Fruit fly (Drosophila melanogaster): Measurements from ENCODE around the gene Edg84A.
A peak's percentile ranks its signal among the peaks of the same experiment; 100 is the strongest.

Gene Edg84A

dm6 chr3R:6683135-6683534 is 1.1 kb upstream of the Edg84A start (continued):
- TF ChIP-seq CG31441 (GFP tag; IDR thresholded peaks at IDR 0.05) (no peak), CG10321 (GFP tag; IDR thresholded peaks at IDR 0.05) (peak; percentile 94), salm (tag; optimal IDR thresholded peaks at IDR 0.05) (no peak), D (optimal IDR thresholded peaks at IDR 0.05) (no peak), D (GFP tag; optimal IDR thresholded peaks at IDR 0.05) (no peak), NK7.1 (GFP tag; optimal IDR thresholded peaks at IDR 0.05) (no peak), Nf-YC (tag; optimal IDR thresholded peaks at IDR 0.05) (peak; percentile 98), seq (GFP tag; IDR thresholded peaks at IDR 0.05) (peak; percentile 52; the same call in 1 of the 2 replicates), psq (GFP tag; optimal IDR thresholded peaks at IDR 0.05) (no peak), CG4424 (GFP tag; optimal IDR thresholded peaks at IDR 0.05) (no peak), CG3407 (GFP tag; optimal IDR thresholded peaks at IDR 0.05) (no peak), CG15479 (GFP tag; optimal IDR thresholded peaks at IDR 0.05) (peak; percentile 69)

- peak; percentile 83; the same call in 2 of the 3 replicates for TF ChIP-seq CG2199 (GFP tag; IDR thresholded peaks at IDR 0.05)
- no peak for TF ChIP-seq Hand (GFP tag; optimal IDR thresholded peaks at IDR 0.05)
- no peak for TF ChIP-seq Hr51 (GFP tag; optimal IDR thresholded peaks at IDR 0.05)
- peak; percentile 95 for TF ChIP-seq CTCF (GFP tag; optimal IDR thresholded peaks at IDR 0.05)
- peak; percentile 2 for TF ChIP-seq Jarid2 (GFP tag; optimal IDR thresholded peaks at IDR 0.05)
- peak; percentile 81 for TF ChIP-seq Blimp-1 (GFP tag; optimal IDR thresholded peaks at IDR 0.05)
- peak; percentile 88 for TF ChIP-seq kah (GFP tag; optimal IDR thresholded peaks at IDR 0.05)
- TF ChIP-seq Dip2 (GFP tag; IDR thresholded peaks at IDR 0.05) = peak; percentile 89
- no peak for TF ChIP-seq Trl (optimal IDR thresholded peaks at IDR 0.05)
- TF ChIP-seq Trl (GFP tag; optimal IDR thresholded peaks at IDR 0.05) = no peak
These were observed 574 bp upstream of the Edg84A start for dm6 chr3R:6683671-6684070.

DNA sequence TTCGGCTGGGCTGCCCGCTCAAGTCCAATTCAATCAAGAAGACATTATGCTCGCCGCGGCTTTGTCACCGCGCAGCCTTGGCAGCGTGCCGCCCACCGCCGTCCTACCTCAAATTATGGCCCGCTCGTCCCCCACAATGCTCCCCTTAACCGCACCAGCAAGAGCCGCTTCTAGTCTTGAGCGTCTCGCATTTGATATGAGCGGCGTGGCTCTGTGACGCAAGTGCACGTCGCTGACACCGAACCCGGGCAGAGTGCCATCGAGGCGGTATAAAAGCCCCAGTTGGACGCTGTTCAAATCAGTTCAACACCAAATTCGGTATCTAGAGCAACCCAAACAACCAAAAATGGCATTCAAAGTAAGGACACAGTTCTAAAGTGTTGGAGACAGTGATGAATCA is 2.2 kb downstream of the Edg84A start, which contains the start of gene Ccp84Ag:
Gene Ccp84Ag, plus strand, starts transcription at position 301 of the 400 bp plus-strand sequence.
- TF ChIP-seq fd96Cb (tag; optimal IDR thresholded peaks at IDR 0.05) (no peak), Ets65A (GFP tag) (peak; percentile 52), kni (GFP tag; optimal IDR thresholded peaks at IDR 0.05) (peak; percentile 13), D (optimal IDR thresholded peaks at IDR 0.05) (no peak), D (GFP tag; optimal IDR thresholded peaks at IDR 0.05) (no peak), crol (GFP tag; IDR thresholded peaks at IDR 0.05) (peak; percentile 21; the same call in 1 of the 2 replicates), vvl (GFP tag; IDR thresholded peaks at IDR 0.05) (peak; percentile 40; the same call in 1 of the 2 replicates), CG9215 (GFP tag; IDR thresholded peaks at IDR 0.05) (0 out of 2 replicates have a peak, but pooled peaks have one; percentile 12)

DNA sequence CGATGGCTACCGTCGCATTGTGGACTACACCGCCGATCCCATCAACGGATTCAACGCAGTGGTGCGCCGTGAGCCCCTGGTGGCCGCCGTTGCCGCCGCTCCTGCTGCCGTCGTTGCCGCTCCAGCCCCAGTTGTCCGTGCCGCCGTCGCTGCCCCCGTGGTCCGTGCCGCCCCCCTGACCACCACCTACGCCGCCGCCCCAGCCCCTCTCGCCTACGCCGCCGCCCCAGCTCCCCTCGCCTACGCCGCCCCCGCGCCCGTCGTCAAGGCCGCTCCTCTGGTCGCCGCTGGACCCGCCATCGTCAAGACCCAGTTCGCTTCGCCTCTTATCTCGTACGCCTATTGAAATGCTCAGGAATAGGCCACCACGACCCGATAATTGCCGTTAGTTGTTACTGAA is 3.0 kb downstream of the Edg84A start:
- TF ChIP-seq CG34422 (GFP tag; IDR thresholded peaks at IDR 0.05) (0 out of 3 replicates have a peak, but pooled peaks have one; percentile 8), Optix (GFP tag; IDR thresholded peaks at IDR 0.05) (0 out of 3 replicates have a peak, but pooled peaks have one; percentile 17), Six4 (GFP tag; optimal IDR thresholded peaks at IDR 0.05) (no peak), crc (GFP tag; optimal IDR thresholded peaks at IDR 0.05) (no peak), Hr39 (optimal IDR thresholded peaks at IDR 0.05) (peak; percentile 69), Abd-B (GFP tag; optimal IDR thresholded peaks at IDR 0.05) (no peak), CG32772 (GFP tag; IDR thresholded peaks at IDR 0.05) (0 out of 2 replicates have a peak, but pooled peaks have one; percentile 27), CG12155 (GFP tag; optimal IDR thresholded peaks at IDR 0.05) (no peak), CG14860 (GFP tag; IDR thresholded peaks at IDR 0.05; ENCODE audit: partially characterized antibody) (0 out of 3 replicates have a peak, but pooled peaks have one; percentile 14), CG9609 (GFP tag; optimal IDR thresholded peaks at IDR 0.05) (no peak), slbo (GFP tag; IDR thresholded peaks at IDR 0.05) (0 out of 2 replicates have a peak, but pooled peaks have one; percentile 33), crol (GFP tag; IDR thresholded peaks at IDR 0.05) (0 out of 2 replicates have a peak, but pooled peaks have one; percentile 48), rib (GFP tag; IDR thresholded peaks at IDR 0.05) (no peak), Ptx1 (GFP tag; IDR thresholded peaks at IDR 0.05) (0 out of 2 replicates have a peak, but pooled peaks have one; percentile 17), CG1792 (GFP tag; optimal IDR thresholded peaks at IDR 0.05) (no peak)

Data from whole organism, embryonic.